Fruit fly (Drosophila melanogaster) whole organism, embryonic: ENCODE measurements around the gene Pss.

Source experiments
- Awh ChIP-seq: fragments of 200-800 bp; sonication (Bioruptor generic); IDR thresholded peaks from 2 replicates; pipeline ENCODE4, ENCODE4 v1.3.6; 2022; ENCODE audit warnings: missing biosample characterization, missing genetic modification characterization
- BEAF-32 ChIP-seq: fragments of 200-800 bp; sonication (Bioruptor generic); optimal IDR thresholded peaks from 3 replicates; lab custom pipeline; 2017; ENCODE audit warnings: missing biosample characterization, missing genetic modification characterization, mild to moderate bottlenecking, moderate library complexity, missing genetic modification reagents
- CG10209 ChIP-seq: fragments of 200-800 bp; sonication (Bioruptor generic); optimal IDR thresholded peaks from 3 replicates; lab custom pipeline; 2017; ENCODE audit warnings: missing biosample characterization, mild to moderate bottlenecking, missing genetic modification characterization, missing genetic modification reagents
- CG10979 ChIP-seq: fragments of 200-800 bp; sonication (Bioruptor generic); optimal IDR thresholded peaks from 2 replicates; lab custom pipeline; 2018; ENCODE audit warnings: missing biosample characterization, mild to moderate bottlenecking, missing genetic modification characterization, moderate library complexity
- CG12299 ChIP-seq: fragments of 200-800 bp; sonication (Bioruptor generic); optimal IDR thresholded peaks from 2 replicates; lab custom pipeline; 2018; ENCODE audit warnings: missing biosample characterization, mild to moderate bottlenecking, missing genetic modification characterization
- CG12659 ChIP-seq: fragments of 200-800 bp; sonication (Bioruptor generic); optimal IDR thresholded peaks from 3 replicates; lab custom pipeline; 2017; ENCODE audit warnings: mild to moderate bottlenecking, missing biosample characterization, missing genetic modification reagents, missing genetic modification characterization
- CG12744 ChIP-seq: fragments of 200-800 bp; sonication (Bioruptor generic); optimal IDR thresholded peaks from 2 replicates; lab custom pipeline; 2016; ENCODE audit warnings: missing biosample characterization, missing genetic modification characterization
- CG12942 ChIP-seq: fragments of 200-800 bp; sonication (Bioruptor generic); optimal IDR thresholded peaks from 3 replicates; lab custom pipeline; 2016; ENCODE audit warnings: missing biosample characterization, missing genetic modification characterization
- CG13287 ChIP-seq: fragments of 200-800 bp; sonication (Bioruptor generic); IDR thresholded peaks from 2 replicates; pipeline ENCODE4 v1.3.6; 2022; ENCODE audit warnings: missing biosample characterization, missing genetic modification characterization; ENCODE audit not compliant: partially characterized antibody
- CG13775 ChIP-seq: fragments of 200-800 bp; sonication (Bioruptor generic); optimal IDR thresholded peaks from 3 replicates; lab custom pipeline; 2017; ENCODE audit warnings: missing biosample characterization, mild to moderate bottlenecking, missing genetic modification characterization
- CG15479 ChIP-seq: fragments of 200-800 bp; sonication (Bioruptor generic); optimal IDR thresholded peaks from 3 replicates; lab custom pipeline; 2019; ENCODE audit warnings: missing biosample characterization, mild to moderate bottlenecking, missing genetic modification characterization, moderate library complexity
- CG1602 ChIP-seq: fragments of 200-800 bp; sonication (Bioruptor generic); optimal IDR thresholded peaks from 3 replicates; lab custom pipeline; 2016; ENCODE audit warnings: missing biosample characterization, missing genetic modification characterization
- CG17612 ChIP-seq: fragments of 200-800 bp; sonication (Bioruptor generic); IDR thresholded peaks from 2 replicates; pipeline ENCODE4 v1.3.6; 2022; ENCODE audit warnings: missing biosample characterization, missing genetic modification characterization
- CG1832 ChIP-seq: fragments of 200-800 bp; sonication (Bioruptor generic); optimal IDR thresholded peaks from 2 replicates; lab custom pipeline; 2017; ENCODE audit warnings: missing biosample characterization, mild to moderate bottlenecking, missing genetic modification characterization, inconsistent platforms
- CG18619 ChIP-seq: fragments of 200-800 bp; sonication (Bioruptor generic); optimal IDR thresholded peaks from 3 replicates; lab custom pipeline; 2017; ENCODE audit warnings: missing biosample characterization, mild to moderate bottlenecking, missing genetic modification characterization
- CG2129 ChIP-seq: fragments of 200-800 bp; sonication (Bioruptor generic); IDR thresholded peaks from 2 replicates; pipeline ENCODE4 v1.3.6; 2022; ENCODE audit warnings: missing biosample characterization, missing genetic modification characterization; ENCODE audit not compliant: partially characterized antibody
- CG2199 ChIP-seq: fragments of 200-800 bp; sonication (Bioruptor generic); IDR thresholded peaks from 3 replicates; pipeline ENCODE4 v1.3.6; 2022; ENCODE audit warnings: missing biosample characterization, missing genetic modification characterization
- CG2202 ChIP-seq: fragments of 200-800 bp; sonication (Bioruptor generic); optimal IDR thresholded peaks from 2 replicates; lab custom pipeline; 2018; ENCODE audit warnings: missing biosample characterization, mild to moderate bottlenecking, missing genetic modification characterization
- CG30403 ChIP-seq: fragments of 200-800 bp; sonication (Bioruptor generic); optimal IDR thresholded peaks from 3 replicates; lab custom pipeline; 2016; ENCODE audit warnings: missing biosample characterization, missing genetic modification characterization
- CG34376 ChIP-seq: fragments of 200-800 bp; sonication (Bioruptor generic); optimal IDR thresholded peaks from 2 replicates; lab custom pipeline; 2018; ENCODE audit warnings: missing biosample characterization, mild to moderate bottlenecking, missing genetic modification characterization
- CG3726 ChIP-seq: fragments of 200-800 bp; sonication (Bioruptor generic); IDR thresholded peaks from 3 replicates; pipeline ENCODE4, ENCODE4 v1.3.6; 2022; ENCODE audit warnings: missing biosample characterization, missing genetic modification characterization
- CG42726 ChIP-seq: fragments of 200-800 bp; sonication (Bioruptor generic); IDR thresholded peaks from 2 replicates; pipeline ENCODE4 v1.3.6; 2022; ENCODE audit warnings: missing biosample characterization, missing genetic modification characterization; ENCODE audit not compliant: partially characterized antibody
- CG8359 ChIP-seq: fragments of 200-800 bp; sonication (Bioruptor generic); optimal IDR thresholded peaks from 2 replicates; lab custom pipeline; 2017; ENCODE audit warnings: missing biosample characterization, mild to moderate bottlenecking, missing genetic modification characterization, borderline replicate concordance
- CG8388 ChIP-seq: fragments of 200-800 bp; sonication (Bioruptor generic); optimal IDR thresholded peaks from 2 replicates; lab custom pipeline; 2019; ENCODE audit warnings: missing biosample characterization, mild to moderate bottlenecking, missing genetic modification characterization, moderate library complexity
- CG9609 ChIP-seq: fragments of 200-800 bp; sonication (Bioruptor generic); optimal IDR thresholded peaks from 3 replicates; lab custom pipeline; 2016; ENCODE audit warnings: missing biosample characterization, missing genetic modification characterization
- E2f2 ChIP-seq: fragments of 200-800 bp; sonication (Bioruptor generic); IDR thresholded peaks from 2 replicates; pipeline ENCODE4 v1.3.6; 2022; ENCODE audit warnings: missing biosample characterization, missing genetic modification characterization
- Fer1 ChIP-seq: fragments of 200-800 bp; sonication (Bioruptor generic); optimal IDR thresholded peaks from 2 replicates; lab custom pipeline; 2017; ENCODE audit warnings: missing biosample characterization, mild to moderate bottlenecking, missing genetic modification characterization
- HLH3B ChIP-seq: fragments of 200-800 bp; sonication (Bioruptor generic); IDR thresholded peaks from 2 replicates; pipeline ENCODE4 v1.3.6; 2022; ENCODE audit warnings: missing biosample characterization, missing genetic modification characterization
- MTF-1 ChIP-seq: fragments of 200-800 bp; sonication (Bioruptor generic); optimal IDR thresholded peaks from 2 replicates; lab custom pipeline; 2018; ENCODE audit warnings: missing biosample characterization, mild to moderate bottlenecking, missing genetic modification characterization, borderline replicate concordance
- Myb ChIP-seq: fragments of 200-800 bp; sonication (Bioruptor generic); optimal IDR thresholded peaks from 2 replicates; lab custom pipeline; 2016; ENCODE audit warnings: missing biosample characterization, missing genetic modification characterization
- NFAT ChIP-seq: fragments of 200-800 bp; sonication (Bioruptor generic); IDR thresholded peaks from 2 replicates; pipeline ENCODE4 v1.3.6; 2022; ENCODE audit warnings: missing biosample characterization, missing genetic modification characterization
- Sox100B ChIP-seq: fragments of 200-800 bp; sonication (Bioruptor generic); optimal IDR thresholded peaks from 3 replicates; lab custom pipeline; 2018; ENCODE audit warnings: missing biosample characterization, mild to moderate bottlenecking, missing genetic modification characterization
- Ssrp ChIP-seq: fragments of 200-800 bp; sonication (Bioruptor generic); optimal IDR thresholded peaks from 2 replicates; lab custom pipeline; 2018; ENCODE audit warnings: missing biosample characterization, mild to moderate bottlenecking, missing genetic modification characterization, moderate library complexity
- Trl ChIP-seq, 3 experiments: fragments of >200 bp in 2 of 3; fragments of 200-800 bp in 1 of 3; sonication (Bioruptor generic) in 1 of 3; optimal IDR thresholded peaks; 2 replicates in 1 of 3; 3 replicates in 2 of 3; lab custom pipeline; 2016 to 2017; ENCODE audit warnings: missing biosample characterization in 1 of 3, missing genetic modification characterization in 1 of 3
- Usf ChIP-seq: fragments of 200-800 bp; sonication (Bioruptor generic); optimal IDR thresholded peaks from 2 replicates; lab custom pipeline; 2017; ENCODE audit warnings: missing genotype, missing biosample characterization, missing genetic modification characterization
- Xrp1 ChIP-seq: fragments of 200-800 bp; sonication (Bioruptor generic); IDR thresholded peaks from 2 replicates; pipeline ENCODE4 v1.3.6; 2022; ENCODE audit warnings: missing biosample characterization, missing genetic modification characterization
- YL-1 ChIP-seq: fragments of 200-800 bp; sonication (Bioruptor generic); optimal IDR thresholded peaks from 3 replicates; lab custom pipeline; 2017; ENCODE audit warnings: missing biosample characterization, mild to moderate bottlenecking, missing genetic modification characterization
- ato ChIP-seq: fragments of 200-800 bp; sonication (Bioruptor generic); IDR thresholded peaks from 2 replicates; pipeline ENCODE4 v1.3.6; 2022; ENCODE audit warnings: missing biosample characterization, missing genetic modification characterization; ENCODE audit not compliant: partially characterized antibody
- br ChIP-seq: fragments of >200 bp; optimal IDR thresholded peaks from 2 replicates; lab custom pipeline; 2017
- cg ChIP-seq: fragments of 200-800 bp; sonication (Bioruptor generic); optimal IDR thresholded peaks from 3 replicates; lab custom pipeline; 2019; ENCODE audit warnings: missing biosample characterization, mild to moderate bottlenecking, missing genetic modification characterization, moderate library complexity
- emc ChIP-seq: fragments of 200-800 bp; sonication (Bioruptor generic); optimal IDR thresholded peaks from 2 replicates; lab custom pipeline; 2016; ENCODE audit warnings: missing biosample characterization, missing genetic modification characterization
- ems ChIP-seq: fragments of 200-800 bp; sonication (Bioruptor generic); optimal IDR thresholded peaks from 3 replicates; lab custom pipeline; 2016; ENCODE audit warnings: missing biosample characterization, missing genetic modification characterization
- gce ChIP-seq: fragments of 200-800 bp; sonication (Bioruptor generic); IDR thresholded peaks from 3 replicates; pipeline ENCODE4 v1.3.6; 2022; ENCODE audit warnings: missing biosample characterization, missing genetic modification characterization
- ind ChIP-seq: fragments of 200-800 bp; sonication (Bioruptor generic); optimal IDR thresholded peaks from 3 replicates; lab custom pipeline; 2016; ENCODE audit warnings: missing biosample characterization, missing genetic modification characterization
- jigr1 ChIP-seq: fragments of 200-800 bp; sonication (Bioruptor generic); IDR thresholded peaks from 3 replicates; pipeline ENCODE4 v1.3.6; 2022; ENCODE audit warnings: missing biosample characterization, missing genetic modification characterization
- knrl ChIP-seq: fragments of 200-800 bp; sonication (Bioruptor generic); IDR thresholded peaks from 3 replicates; pipeline ENCODE4 v1.3.6; 2022; ENCODE audit warnings: missing biosample characterization, missing genetic modification characterization; ENCODE audit not compliant: partially characterized antibody
- trh ChIP-seq: fragments of 200-800 bp; sonication (Bioruptor generic); optimal IDR thresholded peaks from 2 replicates; lab custom pipeline; 2016; ENCODE audit warnings: missing biosample characterization, missing genetic modification characterization
- tup ChIP-seq: fragments of 200-800 bp; sonication (Bioruptor generic); optimal IDR thresholded peaks from 2 replicates; lab custom pipeline; 2016; ENCODE audit warnings: missing biosample characterization, mild to moderate bottlenecking, missing genetic modification characterization, moderate library complexity
- tx ChIP-seq: fragments of 200-800 bp; sonication (Bioruptor generic); optimal IDR thresholded peaks from 2 replicates; lab custom pipeline; 2016; ENCODE audit warnings: missing biosample characterization, missing genetic modification characterization
- wek ChIP-seq: fragments of 200-800 bp; sonication (Bioruptor generic); optimal IDR thresholded peaks from 3 replicates; lab custom pipeline; 2018; ENCODE audit warnings: missing biosample characterization, mild to moderate bottlenecking, missing genetic modification characterization, moderate library complexity

The Pss gene

DNA sequence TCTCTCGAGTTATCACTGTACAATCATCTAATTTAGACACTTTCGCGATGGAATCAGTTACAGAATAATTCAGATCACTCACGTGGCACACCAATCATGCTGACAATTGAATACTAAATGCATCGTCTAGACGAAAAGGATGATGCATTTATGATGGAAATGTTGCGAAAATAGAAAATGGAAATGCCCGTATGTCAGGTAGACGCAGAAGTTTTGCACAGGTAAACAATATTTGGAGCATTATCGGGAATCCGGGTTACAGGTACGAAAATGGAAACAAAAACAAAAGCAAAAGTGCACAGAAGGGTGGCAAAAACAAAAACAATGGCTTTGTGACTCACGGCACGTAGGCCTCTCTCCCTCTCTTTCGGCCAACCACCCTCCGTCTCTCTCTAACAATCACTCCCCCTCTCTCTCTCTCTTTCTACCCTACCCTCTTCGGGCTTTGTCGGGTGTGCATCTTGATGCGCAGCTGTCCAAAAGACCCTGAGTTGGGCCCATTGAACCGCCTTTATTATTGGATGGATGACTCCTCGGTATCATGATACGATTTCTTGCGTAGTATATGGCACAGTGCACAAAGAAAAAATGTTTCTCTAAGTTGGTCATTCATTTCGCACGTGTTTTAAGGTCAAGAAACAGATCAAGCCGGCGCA lies 8.7 kb downstream of the Pss start (continued):
- TF ChIP-seq CG10209 (GFP tag; lab: Kevin White, UChicago): no peak
- peak; percentile 86 for TF ChIP-seq CG2199 (GFP tag; lab: Robert Waterston, UW)
- TF ChIP-seq CG1602 (GFP tag; lab: Kevin White, UChicago): no peak
- no peak for TF ChIP-seq br (lab: Kevin White, UChicago)
- no peak for TF ChIP-seq emc
- TF ChIP-seq CG2129 (GFP tag; lab: Robert Waterston, UW): no peak
- no peak for TF ChIP-seq ems (GFP tag; lab: Kevin White, UChicago)
- no peak for TF ChIP-seq knrl (GFP tag; lab: Robert Waterston, UW)
- TF ChIP-seq jigr1 (GFP tag; lab: Robert Waterston, UW): no peak
- no peak for TF ChIP-seq Ssrp (tag; lab: Kevin White, UChicago)
- TF ChIP-seq CG12299 (tag; lab: Kevin White, UChicago): no peak
- TF ChIP-seq CG9609 (GFP tag; lab: Kevin White, UChicago): no peak
- no peak for TF ChIP-seq wek
- peak; percentile 39 for TF ChIP-seq CG8388 (GFP tag; lab: Kevin White, UChicago)
- no peak for TF ChIP-seq CG12659 (GFP tag; lab: Kevin White, UChicago)
- peak; percentile 91 for TF ChIP-seq CG1832 (GFP tag; lab: Kevin White, UChicago)
- TF ChIP-seq Trl (optimal IDR thresholded peaks at IDR 0.05; lab: Kevin White, UChicago): peak; percentile 66 to 70
- TF ChIP-seq Trl (GFP tag; optimal IDR thresholded peaks at IDR 0.05; lab: Kevin White, UChicago): no peak
- no peak for TF ChIP-seq HLH3B (GFP tag; lab: Robert Waterston, UW)
- TF ChIP-seq cg (GFP tag; lab: Kevin White, UChicago): no peak
- TF ChIP-seq CG30403 (GFP tag; lab: Kevin White, UChicago): no peak
- no peak for TF ChIP-seq CG10979 (tag; lab: Kevin White, UChicago)
- no peak for TF ChIP-seq Xrp1
- TF ChIP-seq CG42726: no peak
- no peak for TF ChIP-seq tup
- no peak for TF ChIP-seq YL-1 (GFP tag; lab: Kevin White, UChicago)
- no peak for TF ChIP-seq CG8359 (GFP tag; lab: Kevin White, UChicago)
- TF ChIP-seq NFAT (GFP tag; lab: Robert Waterston, UW): no peak
- TF ChIP-seq CG13287 (GFP tag; lab: Robert Waterston, UW): no peak
- TF ChIP-seq Sox100B: no peak
- no peak for TF ChIP-seq BEAF-32 (GFP tag; lab: Kevin White, UChicago)
- TF ChIP-seq gce: no peak
- peak; percentile 45; the same call in 1 of the 2 replicates for TF ChIP-seq ato
- no peak for TF ChIP-seq trh (GFP tag; lab: Kevin White, UChicago)
- no peak for TF ChIP-seq Fer1 (GFP tag; lab: Kevin White, UChicago)
- TF ChIP-seq CG15479 (GFP tag; lab: Kevin White, UChicago): peak; percentile 96
- TF ChIP-seq tx (GFP tag; lab: Kevin White, UChicago): no peak
- no peak for TF ChIP-seq E2f2 (GFP tag; lab: Robert Waterston, UW)
- no peak for TF ChIP-seq Myb (GFP tag; lab: Kevin White, UChicago)
- TF ChIP-seq CG12744: no peak
- TF ChIP-seq CG2202 (tag; lab: Kevin White, UChicago): no peak
- TF ChIP-seq Usf: no peak
- TF ChIP-seq CG12942: no peak
- TF ChIP-seq MTF-1 (GFP tag; lab: Kevin White, UChicago): no peak
- TF ChIP-seq CG13775 (GFP tag; lab: Kevin White, UChicago): no peak
- TF ChIP-seq CG3726: no peak
- TF ChIP-seq ind (GFP tag; lab: Kevin White, UChicago): no peak
- TF ChIP-seq CG34376: no peak
- TF ChIP-seq CG18619 (GFP tag; lab: Kevin White, UChicago): no peak
- TF ChIP-seq Awh: no peak
- no peak for TF ChIP-seq CG17612 (GFP tag; lab: Robert Waterston, UW)
